Worm (Caenorhabditis elegans): ENCODE results near the gene F25E2.3.

Gene F25E2.3

ce11 chrX:768061-768646, 44.8 kb downstream of the F25E2.3 start, which contains the start of the genes trap-2 and ile-2 (continued):
- TF ChIP-seq irx-1 (tag; optimal IDR thresholded peaks at IDR 0.05) (peak; percentile 67), ceh-88 (GFP tag; IDR thresholded peaks at IDR 0.05) (peak; percentile 55; the same call in 1 of the 2 replicates), grh-1 (GFP tag; IDR thresholded peaks at IDR 0.05) (peak; percentile 71), unc-86 (tag; optimal IDR thresholded peaks at IDR 0.05) (peak; percentile 83), unc-130 (tag; optimal IDR thresholded peaks at IDR 0.05) (peak; percentile 88), mep-1 (tag; optimal IDR thresholded peaks at IDR 0.05) (peak; percentile 87), nhr-76 (tag; optimal IDR thresholded peaks at IDR 0.05) (no peak), dpl-1 (GFP tag; optimal IDR thresholded peaks at IDR 0.05) (peak; percentile 65 to 69 (median 68)), snu-23 (GFP tag; optimal IDR thresholded peaks at IDR 0.05) (peak; percentile 94), swsn-7 (tag; optimal IDR thresholded peaks at IDR 0.05) (peak; percentile 91), unc-98 (GFP tag; IDR thresholded peaks at IDR 0.05) (no peak), unc-62 (GFP tag; optimal IDR thresholded peaks at IDR 0.05) (no peak), skn-1 (tag; optimal IDR thresholded peaks at IDR 0.05) (peak; percentile 99), F16B12.6 (tag; optimal IDR thresholded peaks at IDR 0.05) (peak; percentile 68), tbx-2 (tag; optimal IDR thresholded peaks at IDR 0.05) (peak; percentile 88), pax-3 (tag; optimal IDR thresholded peaks at IDR 0.05) (peak; percentile 18), efl-1 (optimal IDR thresholded peaks at IDR 0.05) (peak; percentile 69 to 80), efl-1 (GFP tag; optimal IDR thresholded peaks at IDR 0.05 in 1 of 2) (peak; percentile 55 to 96), lin-35 (GFP tag; optimal IDR thresholded peaks at IDR 0.05) (peak; percentile 85 to 88), lin-15B (tag; optimal IDR thresholded peaks at IDR 0.05) (peak; percentile 89), ceh-82 (tag; optimal IDR thresholded peaks at IDR 0.05) (peak; percentile 84 to 96 (median 84)), zag-1 (tag; optimal IDR thresholded peaks at IDR 0.05) (no peak), nhr-90 (tag; optimal IDR thresholded peaks at IDR 0.05; ENCODE audit: poor library complexity) (peak; percentile 92), hpl-2 (GFP tag; optimal IDR thresholded peaks at IDR 0.05) (peak; percentile 62), C04F5.9 (tag; optimal IDR thresholded peaks at IDR 0.05) (peak; percentile 7), sptf-1 (tag; optimal IDR thresholded peaks at IDR 0.05) (no peak), xbp-1 (tag; optimal IDR thresholded peaks at IDR 0.05) (peak; percentile 91), pag-3 (tag; optimal IDR thresholded peaks at IDR 0.05; ENCODE audit: borderline replicate concordance, insufficient read depth) (no peak), lin-13 (GFP tag; optimal IDR thresholded peaks at IDR 0.05) (peak; percentile 85), sup-37 (GFP tag; optimal IDR thresholded peaks at IDR 0.05) (peak; percentile 51), nhr-11 (tag; optimal IDR thresholded peaks at IDR 0.05) (peak; percentile 39), aly-2 (tag; optimal IDR thresholded peaks at IDR 0.05) (no peak), elt-2 (tag; optimal IDR thresholded peaks at IDR 0.05) (peak; percentile 56), tlp-1 (tag; optimal IDR thresholded peaks at IDR 0.05) (no peak), C34B4.2 (tag; optimal IDR thresholded peaks at IDR 0.05) (no peak), ets-5 (GFP tag; IDR thresholded peaks at IDR 0.05) (no peak), vab-15 (tag; optimal IDR thresholded peaks at IDR 0.05) (peak; percentile 65), nhr-20 (tag; optimal IDR thresholded peaks at IDR 0.05) (peak; percentile 92), nhr-28 (tag; optimal IDR thresholded peaks at IDR 0.05) (no peak), fkh-4 (tag; optimal IDR thresholded peaks at IDR 0.05; ENCODE audit: borderline replicate concordance) (no peak), isw-1 (GFP tag; IDR thresholded peaks at IDR 0.05) (peak; percentile 75), ama-1 (optimal IDR thresholded peaks at IDR 0.05) (no peak), fkh-10 (GFP tag; optimal IDR thresholded peaks at IDR 0.05) (peak; percentile 69), alr-1 (tag; optimal IDR thresholded peaks at IDR 0.05; ENCODE audit: borderline replicate concordance) (no peak), nhr-19 (GFP tag; conservative IDR thresholded peaks at IDR 0.05) (peak; percentile 90), nhr-237 (tag; optimal IDR thresholded peaks at IDR 0.05) (peak; percentile 70), fos-1 (tag; optimal IDR thresholded peaks at IDR 0.05) (peak; percentile 65), ztf-4 (tag; optimal IDR thresholded peaks at IDR 0.05) (peak; percentile 70), blmp-1 (tag; optimal IDR thresholded peaks at IDR 0.05) (peak; percentile 94), jun-1 (tag; optimal IDR thresholded peaks at IDR 0.05) (peak; percentile 90), lin-14 (GFP tag; optimal IDR thresholded peaks at IDR 0.05) (peak; percentile 98), nhr-12 (tag; optimal IDR thresholded peaks at IDR 0.05) (no peak)

All from whole organism, L1 larva.